Fruit fly (Drosophila melanogaster): ENCODE data around the gene fru.

dm6 chr3R:18398460-18398901 is 146.9 kb downstream of the fru start:
- TF ChIP-seq psq (optimal IDR thresholded peaks at IDR 0.05) (no peak), CG8478 (optimal IDR thresholded peaks at IDR 0.05) (no peak)

Data from whole organism.